Worm (Caenorhabditis elegans) whole organism, early embryonic: ENCODE data around the gene srv-16.

Source experiments
- B0310.2 ChIP-seq: sonication (generic microtip); optimal IDR thresholded peaks from 2 replicates; lab custom pipeline; 2016; ENCODE audit warnings: mild to moderate bottlenecking, missing genetic modification characterization, missing compliant biosample characterization
- F13C5.2 ChIP-seq: sonication (generic microtip); optimal IDR thresholded peaks from 2 replicates; lab custom pipeline; 2017; ENCODE audit warnings: mild to moderate bottlenecking, missing genetic modification characterization, inconsistent platforms, missing compliant biosample characterization
- aly-1 ChIP-seq: sonication (generic microtip); optimal IDR thresholded peaks from 2 replicates; lab custom pipeline; 2016; ENCODE audit warnings: missing genetic modification characterization, missing compliant biosample characterization
- ama-1 ChIP-seq: fragments of 150-350 bp; optimal IDR thresholded peaks from 2 replicates; lab custom pipeline; 2014
- ceh-13 ChIP-seq: fragments of 200-800 bp; sonication (Bioruptor generic); optimal IDR thresholded peaks from 2 replicates; lab custom pipeline; 2018; ENCODE audit warnings: mild to moderate bottlenecking, missing genetic modification characterization, missing compliant biosample characterization
- flt-1 ChIP-seq: fragments of 200-800 bp; sonication (Bioruptor generic); IDR thresholded peaks from 2 replicates; pipeline ENCODE4 v1.3.6; 2022; ENCODE audit warnings: missing genetic modification characterization, missing compliant biosample characterization
- hmbx-1 ChIP-seq: sonication (generic microtip); optimal IDR thresholded peaks from 2 replicates; lab custom pipeline; 2016; ENCODE audit warnings: mild to moderate bottlenecking, missing genetic modification characterization, missing compliant biosample characterization
- hmg-4 ChIP-seq: fragments of 200-800 bp; sonication (Bioruptor generic); optimal IDR thresholded peaks from 2 replicates; lab custom pipeline; 2018; ENCODE audit warnings: mild to moderate bottlenecking, missing genetic modification characterization, missing compliant biosample characterization
- hnd-1 ChIP-seq: sonication (generic microtip); optimal IDR thresholded peaks from 2 replicates; lab custom pipeline; 2016; ENCODE audit warnings: missing genetic modification characterization, missing compliant biosample characterization
- pes-1 ChIP-seq: fragments of 200-800 bp; sonication (Bioruptor generic); IDR thresholded peaks from 2 replicates; pipeline ENCODE4 v1.3.6; 2022; ENCODE audit warnings: missing genetic modification reagents, missing genetic modification characterization, missing compliant biosample characterization
- sea-1 ChIP-seq: fragments of 200-800 bp; sonication (Bioruptor generic); conservative IDR thresholded peaks from 2 replicates; pipeline ENCODE4 v1.3.6; 2022; ENCODE audit warnings: missing genetic modification characterization, missing compliant biosample characterization
- tbx-11 ChIP-seq: fragments of 200-800 bp; sonication (Bioruptor generic); IDR thresholded peaks from 2 replicates; pipeline ENCODE4 v1.3.6; 2022; ENCODE audit warnings: missing genetic modification characterization, missing compliant biosample characterization

DNA sequence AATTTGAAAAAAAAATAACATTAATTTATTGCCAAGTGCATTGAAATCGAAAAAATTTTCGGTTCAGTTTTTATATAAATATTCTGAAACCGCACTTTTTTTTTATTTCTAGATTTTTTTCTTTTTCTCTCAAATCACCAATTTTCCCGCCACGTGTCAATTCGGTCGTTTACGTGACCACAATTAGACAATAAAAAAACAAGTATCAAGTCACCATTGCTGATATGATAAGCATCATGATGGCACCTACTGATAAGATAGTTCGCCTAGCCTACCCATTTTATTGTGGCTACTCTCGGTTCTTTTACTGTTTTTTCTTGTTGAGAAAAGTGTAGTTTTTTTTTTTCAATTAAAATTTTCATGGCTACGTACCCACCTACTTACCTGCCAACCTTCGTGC lies 3.9 kb downstream of the srv-16 start:
- TF ChIP-seq B0310.2 (tag; lab: Kevin White, UChicago) (no peak), pes-1 (GFP tag; lab: Robert Waterston, UW) (no peak), ama-1 (no peak), ceh-13 (GFP tag; lab: Kevin White, UChicago) (no peak), hnd-1 (tag; lab: Kevin White, UChicago) (no peak), flt-1 (GFP tag; lab: Robert Waterston, UW) (no peak), hmg-4 (GFP tag; lab: Kevin White, UChicago) (no peak), hmbx-1 (tag; lab: Kevin White, UChicago) (no peak), aly-1 (tag; lab: Kevin White, UChicago) (no peak), F13C5.2 (tag; lab: Kevin White, UChicago) (no peak), sea-1 (GFP tag; lab: Robert Waterston, UW) (no peak), tbx-11 (no peak)
